Worm (Caenorhabditis elegans) whole organism, L1 larva: ENCODE measurements around the gene top-3.

Experiments used
- C16A3.4 ChIP-seq: fragments of 150-350 bp; optimal IDR thresholded peaks from 2 replicates; lab custom pipeline; 2014; ENCODE audit warnings: missing biosample characterization, missing genetic modification characterization
- F16B12.6 ChIP-seq: fragments of 150-350 bp; optimal IDR thresholded peaks from 2 replicates; lab custom pipeline; 2014; ENCODE audit warnings: missing biosample characterization, missing genetic modification characterization
- Y116A8C.19 ChIP-seq: sonication (generic microtip); optimal IDR thresholded peaks from 2 replicates; lab custom pipeline; 2016; ENCODE audit warnings: missing compliant biosample characterization, missing genetic modification characterization, borderline replicate concordance
- alr-1 ChIP-seq: fragments of 200-800 bp; sonication (Bioruptor generic); optimal IDR thresholded peaks from 2 replicates; lab custom pipeline; 2018; ENCODE audit warnings: borderline replicate concordance, mild to moderate bottlenecking, missing genetic modification characterization, missing compliant biosample characterization
- aly-2 ChIP-seq: fragments of 150-350 bp; optimal IDR thresholded peaks from 2 replicates; lab custom pipeline; 2014; ENCODE audit warnings: missing biosample characterization, missing genetic modification characterization
- blmp-1 ChIP-seq: fragments of 150-350 bp; optimal IDR thresholded peaks from 2 replicates; lab custom pipeline; 2014; ENCODE audit warnings: missing biosample characterization, missing genetic modification characterization
- ceh-82 ChIP-seq, 3 experiments: fragments of 150-350 bp in 1 of 3; sonication (generic microtip) in 2 of 3; optimal IDR thresholded peaks; 2 replicates each; lab custom pipeline; 2014 to 2017; ENCODE audit warnings: missing biosample characterization in 3 of 3, missing genetic modification characterization in 3 of 3
- dpl-1 ChIP-seq, 3 experiments: fragments of 150-350 bp in 2 of 3; sonication (generic microtip) in 1 of 3; optimal IDR thresholded peaks; 2 replicates each; lab custom pipeline; 2014 to 2017; ENCODE audit warnings: missing biosample characterization in 3 of 3, missing genetic modification characterization in 3 of 3, missing genetic modification reagents in 3 of 3
- dsc-1 ChIP-seq: sonication (generic microtip); optimal IDR thresholded peaks from 2 replicates; lab custom pipeline; 2016; ENCODE audit warnings: mild to moderate bottlenecking, missing genetic modification characterization, missing compliant biosample characterization
- efl-1 ChIP-seq, 4 experiments: fragments of 150-350 bp; optimal IDR thresholded peaks in 3 of 4; peaks in 1 of 4; 1 replicate in 1 of 4; 2 replicates in 3 of 4; lab custom pipeline; 2014; ENCODE audit warnings: missing biosample characterization in 2 of 4, missing genetic modification characterization in 2 of 4, missing genetic modification reagents in 2 of 4
- elt-3 ChIP-seq, 6 experiments: fragments of 150-350 bp in 1 of 6; sonication (generic microtip); optimal IDR thresholded peaks; 2 replicates each; lab custom pipeline; 2017 to 2018; ENCODE audit warnings: missing biosample characterization in 6 of 6, missing genetic modification characterization in 6 of 6, inconsistent platforms in 1 of 6
- fkh-10 ChIP-seq: sonication (generic microtip); optimal IDR thresholded peaks from 2 replicates; lab custom pipeline; 2017; ENCODE audit warnings: missing biosample characterization, missing genetic modification reagents, missing genetic modification characterization
- fkh-8 ChIP-seq: sonication (generic microtip); optimal IDR thresholded peaks from 2 replicates; lab custom pipeline; 2016; ENCODE audit warnings: mild to moderate bottlenecking, missing genetic modification characterization, missing compliant biosample characterization
- grh-1 ChIP-seq: fragments of 200-800 bp; sonication (Bioruptor generic); IDR thresholded peaks from 2 replicates; pipeline ENCODE4 v1.3.6; 2022; ENCODE audit warnings: missing genetic modification reagents, missing genetic modification characterization, missing compliant biosample characterization
- hlh-4 ChIP-seq: sonication (generic microtip); optimal IDR thresholded peaks from 2 replicates; lab custom pipeline; 2016; ENCODE audit warnings: mild to moderate bottlenecking, missing genetic modification characterization, missing compliant biosample characterization
- isw-1 ChIP-seq: fragments of 200-800 bp; sonication (Bioruptor generic); IDR thresholded peaks from 2 replicates; pipeline ENCODE4 v1.3.6; 2022; ENCODE audit warnings: missing genetic modification characterization, missing compliant biosample characterization
- jun-1 ChIP-seq: fragments of 150-350 bp; optimal IDR thresholded peaks from 2 replicates; lab custom pipeline; 2014; ENCODE audit warnings: missing biosample characterization, missing genetic modification reagents, missing genetic modification characterization
- lin-13 ChIP-seq: fragments of 150-350 bp; optimal IDR thresholded peaks from 2 replicates; lab custom pipeline; 2014; ENCODE audit warnings: missing biosample characterization, missing genetic modification reagents, missing genetic modification characterization
- lin-15B ChIP-seq: fragments of 150-350 bp; sonication (generic microtip); optimal IDR thresholded peaks from 3 replicates; lab custom pipeline; 2014; ENCODE audit warnings: missing biosample characterization, missing genetic modification characterization
- lin-35 ChIP-seq, 2 experiments: fragments of 150-350 bp; optimal IDR thresholded peaks; 2 replicates each; lab custom pipeline; 2014; ENCODE audit warnings: missing biosample characterization in 2 of 2, missing genetic modification characterization in 2 of 2, missing genetic modification reagents in 2 of 2
- lsy-2 ChIP-seq, 2 experiments: fragments of 150-350 bp; optimal IDR thresholded peaks; 2 replicates each; lab custom pipeline; 2014; ENCODE audit warnings: missing biosample characterization in 2 of 2, missing genetic modification characterization in 2 of 2
- mab-9 ChIP-seq: fragments of 200-800 bp; sonication (Bioruptor generic); IDR thresholded peaks from 2 replicates; pipeline ENCODE4 v1.3.6; 2022; ENCODE audit warnings: missing genetic modification reagents, missing genetic modification characterization, missing compliant biosample characterization
- mep-1 ChIP-seq: fragments of 150-350 bp; optimal IDR thresholded peaks from 2 replicates; lab custom pipeline; 2014; ENCODE audit warnings: missing biosample characterization, missing genetic modification characterization
- nhr-19 ChIP-seq: fragments of 200-800 bp; sonication (Bioruptor generic); conservative IDR thresholded peaks from 2 replicates; pipeline ENCODE4 v1.3.6; 2022; ENCODE audit warnings: missing genetic modification characterization, missing compliant biosample characterization
- nhr-20 ChIP-seq: sonication (generic microtip); optimal IDR thresholded peaks from 2 replicates; lab custom pipeline; 2016; ENCODE audit warnings: mild to moderate bottlenecking, missing genetic modification characterization, missing compliant biosample characterization
- nhr-47 ChIP-seq: sonication (generic microtip); optimal IDR thresholded peaks from 2 replicates; lab custom pipeline; 2016; ENCODE audit warnings: mild to moderate bottlenecking, missing genetic modification characterization, moderate library complexity, missing compliant biosample characterization
- nhr-71 ChIP-seq: sonication (generic microtip); optimal IDR thresholded peaks from 2 replicates; lab custom pipeline; 2016; ENCODE audit warnings: mild to moderate bottlenecking, missing genetic modification characterization, moderate library complexity, missing compliant biosample characterization
- nhr-76 ChIP-seq: sonication (generic microtip); optimal IDR thresholded peaks from 2 replicates; lab custom pipeline; 2017; ENCODE audit warnings: missing biosample characterization, missing genetic modification characterization
- nhr-77 ChIP-seq: fragments of 150-350 bp; optimal IDR thresholded peaks from 2 replicates; lab custom pipeline; 2014; ENCODE audit warnings: missing biosample characterization, missing genetic modification characterization
- nhr-85 ChIP-seq: sonication (generic microtip); peaks from one replicate; lab custom pipeline; 2016; ENCODE audit warnings: missing genetic modification characterization, inconsistent platforms, missing compliant biosample characterization
- nhr-90 ChIP-seq: sonication (generic microtip); optimal IDR thresholded peaks from 2 replicates; lab custom pipeline; 2016; ENCODE audit warnings: mild to moderate bottlenecking, missing genetic modification characterization, missing compliant biosample characterization; ENCODE audit not compliant: poor library complexity
- pax-3 ChIP-seq: fragments of 200-800 bp; sonication (Bioruptor generic); optimal IDR thresholded peaks from 2 replicates; lab custom pipeline; 2018; ENCODE audit warnings: mild to moderate bottlenecking, missing genetic modification characterization, moderate library complexity, missing compliant biosample characterization
- rnt-1 ChIP-seq: sonication (generic microtip); optimal IDR thresholded peaks from 2 replicates; lab custom pipeline; 2016; ENCODE audit warnings: mild to moderate bottlenecking, missing genetic modification characterization, moderate library complexity, missing compliant biosample characterization
- skn-1 ChIP-seq: fragments of 150-350 bp; optimal IDR thresholded peaks from 2 replicates; lab custom pipeline; 2014; ENCODE audit warnings: missing biosample characterization, missing genetic modification characterization
- snpc-4 ChIP-seq: fragments of 150-350 bp; optimal IDR thresholded peaks from 2 replicates; lab custom pipeline; 2014; ENCODE audit warnings: missing biosample characterization, missing genetic modification characterization
- snu-23 ChIP-seq: sonication (generic microtip); optimal IDR thresholded peaks from 2 replicates; lab custom pipeline; 2016; ENCODE audit warnings: missing genetic modification characterization, missing compliant biosample characterization
- sox-4 ChIP-seq: sonication (generic microtip); optimal IDR thresholded peaks from 2 replicates; lab custom pipeline; 2016; ENCODE audit warnings: missing genetic modification characterization, missing compliant biosample characterization
- sptf-1 ChIP-seq: fragments of 150-350 bp; optimal IDR thresholded peaks from 2 replicates; lab custom pipeline; 2014; ENCODE audit warnings: missing biosample characterization, missing genetic modification characterization
- swsn-7 ChIP-seq: sonication (generic microtip); optimal IDR thresholded peaks from 2 replicates; lab custom pipeline; 2016; ENCODE audit warnings: missing genetic modification characterization, missing compliant biosample characterization
- tbx-2 ChIP-seq: sonication (generic microtip); optimal IDR thresholded peaks from 2 replicates; lab custom pipeline; 2016; ENCODE audit warnings: missing genetic modification characterization, missing compliant biosample characterization
- tlp-1 ChIP-seq: fragments of 150-350 bp; optimal IDR thresholded peaks from 2 replicates; lab custom pipeline; 2014; ENCODE audit warnings: missing biosample characterization, missing genetic modification characterization
- unc-130 ChIP-seq: fragments of 150-350 bp; optimal IDR thresholded peaks from 2 replicates; lab custom pipeline; 2017; ENCODE audit warnings: missing biosample characterization, missing genetic modification characterization, inconsistent platforms
- unc-30 ChIP-seq: sonication (generic microtip); optimal IDR thresholded peaks from 2 replicates; lab custom pipeline; 2017; ENCODE audit warnings: missing biosample characterization, missing genetic modification characterization
- unc-62 ChIP-seq: fragments of 150-350 bp; optimal IDR thresholded peaks from 2 replicates; lab custom pipeline; 2014; ENCODE audit warnings: missing biosample characterization, missing genetic modification reagents, missing genetic modification characterization
- xbp-1 ChIP-seq: sonication (generic microtip); optimal IDR thresholded peaks from 2 replicates; lab custom pipeline; 2016; ENCODE audit warnings: missing genetic modification characterization, missing compliant biosample characterization
- ztf-4 ChIP-seq: fragments of 150-350 bp; optimal IDR thresholded peaks from 2 replicates; lab custom pipeline; 2014; ENCODE audit warnings: missing biosample characterization, missing genetic modification characterization

Gene top-3

ce11 chrIII:11921658-11922098 lies 38.3 kb downstream of the top-3 start, which contains the start of gene Y56A3A.22 (continued):
- TF ChIP-seq ceh-82 (tag; optimal IDR thresholded peaks at IDR 0.05; lab: Kevin White, UChicago) (no peak), nhr-76 (tag; lab: Kevin White, UChicago) (no peak), hlh-4 (tag; lab: Kevin White, UChicago) (no peak), grh-1 (GFP tag; lab: Robert Waterston, UW) (peak; percentile 25)

ce11 chrIII:11920187-11920785 lies 39.7 kb downstream of the top-3 start, which contains the start of the genes ccf-1 and trap-4:
TSS of gene ccf-1 (minus strand) at chrIII:11920237.
TSS of gene trap-4 (plus strand) at chrIII:11920735.
- TF ChIP-seq tlp-1 (tag; lab: Kevin White, UChicago) (no peak), dpl-1 (GFP tag; optimal IDR thresholded peaks at IDR 0.05; lab: Kevin White, UChicago) (peak; percentile 51 to 72 (median 65)), tbx-2 (tag; lab: Kevin White, UChicago) (peak; percentile 32), elt-3 (tag; optimal IDR thresholded peaks at IDR 0.05; lab: Kevin White, UChicago) (peak in 2 of 6 experiments; percentile 26 to 48), Y116A8C.19 (tag; lab: Kevin White, UChicago) (no peak), pax-3 (tag; lab: Kevin White, UChicago) (no peak), snpc-4 (peak; percentile 25), jun-1 (tag; lab: Kevin White, UChicago) (peak; percentile 29), grh-1 (GFP tag; lab: Robert Waterston, UW) (no peak), nhr-90 (tag; lab: Kevin White, UChicago) (peak; percentile 20), sptf-1 (tag; lab: Kevin White, UChicago) (no peak), alr-1 (tag; lab: Kevin White, UChicago) (no peak), lin-15B (tag; lab: Kevin White, UChicago) (peak; percentile 16), unc-62 (GFP tag; lab: Kevin White, UChicago) (no peak), nhr-47 (tag; lab: Kevin White, UChicago) (peak; percentile 52), xbp-1 (tag; lab: Kevin White, UChicago) (peak; percentile 40), skn-1 (tag; lab: Kevin White, UChicago) (peak; percentile 44), fkh-8 (tag; lab: Kevin White, UChicago) (peak; percentile 7), nhr-77 (tag; lab: Kevin White, UChicago) (peak; percentile 42), unc-130 (tag; lab: Kevin White, UChicago) (peak; percentile 13), isw-1 (GFP tag; lab: Robert Waterston, UW) (peak; percentile 56), aly-2 (tag; lab: Kevin White, UChicago) (peak; percentile 7), ceh-82 (tag; optimal IDR thresholded peaks at IDR 0.05; lab: Kevin White, UChicago) (peak in 2 of 3 experiments; percentile 22 to 58), efl-1 (optimal IDR thresholded peaks at IDR 0.05; lab: Kevin White, UChicago) (peak; percentile 67 to 76), efl-1 (GFP tag; optimal IDR thresholded peaks at IDR 0.05 in 1 of 2; lab: Kevin White, UChicago) (peak; percentile 62 to 94), F16B12.6 (peak; percentile 49), nhr-71 (tag; lab: Kevin White, UChicago) (peak; percentile 58), lin-13 (GFP tag; lab: Kevin White, UChicago) (peak; percentile 55), nhr-85 (tag; lab: Kevin White, UChicago) (peak; percentile 67), dsc-1 (tag; lab: Kevin White, UChicago) (peak; percentile 35), C16A3.4 (tag; lab: Kevin White, UChicago) (peak; percentile 48), ztf-4 (tag; lab: Kevin White, UChicago) (peak; percentile 20), nhr-20 (peak; percentile 46), blmp-1 (peak; percentile 66), swsn-7 (tag; lab: Kevin White, UChicago) (peak; percentile 6), sox-4 (tag; lab: Kevin White, UChicago) (no peak), rnt-1 (tag; lab: Kevin White, UChicago) (peak; percentile 47), snu-23 (GFP tag; lab: Kevin White, UChicago) (peak; percentile 60), lsy-2 (tag; optimal IDR thresholded peaks at IDR 0.05; lab: Kevin White, UChicago) (peak; percentile 61 to 84), lin-35 (GFP tag; optimal IDR thresholded peaks at IDR 0.05; lab: Kevin White, UChicago) (peak; percentile 67 to 84), fkh-10 (GFP tag; lab: Kevin White, UChicago) (no peak), nhr-19 (GFP tag; lab: Robert Waterston, UW) (no peak; the same call in 1 of the 2 replicates), mab-9 (GFP tag; lab: Robert Waterston, UW) (no peak), unc-30 (tag; lab: Kevin White, UChicago) (no peak), mep-1 (tag; lab: Kevin White, UChicago) (peak; percentile 75)
- TF ChIP-seq, all 84 proteins: peak for 32
